Fruit fly (Drosophila melanogaster): ENCODE measurements around the gene Taf10.

dm6 chr2L:2754437-2755322 is 13.0 kb upstream of the Taf10 start:
- peak; percentile 67 for TF ChIP-seq Lpt (GFP tag; optimal IDR thresholded peaks at IDR 0.05)
- TF ChIP-seq salr (GFP tag; optimal IDR thresholded peaks at IDR 0.05) = peak; percentile 68 to 94
- TF ChIP-seq vri (GFP tag; optimal IDR thresholded peaks at IDR 0.05) = no peak
- TF ChIP-seq CG11294 (GFP tag; IDR thresholded peaks at IDR 0.05) = no peak
- TF ChIP-seq Met (GFP tag; optimal IDR thresholded peaks at IDR 0.05) = peak; percentile 92
- peak; percentile 98 for TF ChIP-seq Eip78C (GFP tag)
- TF ChIP-seq Hr38 (GFP tag; optimal IDR thresholded peaks at IDR 0.05) = peak; percentile 23
- TF ChIP-seq CG34406 (GFP tag; optimal IDR thresholded peaks at IDR 0.05) = peak; percentile 90
- TF ChIP-seq dac (GFP tag; optimal IDR thresholded peaks at IDR 0.05) = peak; percentile 91
- peak; percentile 91 for TF ChIP-seq net (GFP tag; optimal IDR thresholded peaks at IDR 0.05)
